Fruit fly (Drosophila melanogaster) whole organism, wandering third instar larva: ENCODE measurements around the gene ph-p.

ENCODE experiments used
- CrebA ChIP-seq: fragments of 200-800 bp; sonication (Bioruptor generic); optimal IDR thresholded peaks from 2 replicates; lab custom pipeline; 2016; ENCODE audit warnings: missing biosample characterization, mild to moderate bottlenecking, missing genetic modification characterization, borderline replicate concordance
- Dfd ChIP-seq: fragments of >200 bp; optimal IDR thresholded peaks from 2 replicates; lab custom pipeline; 2017; ENCODE audit warnings: missing biosample characterization, missing genetic modification characterization
- Dif ChIP-seq: fragments of 200-275, 200-300 bp; sonication (Bioruptor generic); optimal IDR thresholded peaks from 2 replicates; lab custom pipeline; 2018; ENCODE audit warnings: missing biosample characterization, missing genetic modification characterization; ENCODE audit not compliant: partially characterized antibody
- Hnf4 ChIP-seq: fragments of 200-800 bp; sonication (Bioruptor generic); optimal IDR thresholded peaks from 2 replicates; lab custom pipeline; 2016; ENCODE audit warnings: missing biosample characterization, mild to moderate bottlenecking, missing genetic modification characterization
- Hr78 ChIP-seq: fragments of >200 bp; optimal IDR thresholded peaks from 2 replicates; lab custom pipeline; 2017; ENCODE audit warnings: missing biosample characterization, missing genetic modification characterization
- Jra ChIP-seq: sonication (Bioruptor generic); optimal IDR thresholded peaks from 2 replicates; lab custom pipeline; 2016; ENCODE audit warnings: missing biosample characterization, missing genetic modification characterization
- Myc ChIP-seq: fragments of >200 bp; optimal IDR thresholded peaks from 2 replicates; lab custom pipeline; 2017
- OdsH ChIP-seq: fragments of 200-800 bp; sonication (Bioruptor generic); optimal IDR thresholded peaks from 2 replicates; lab custom pipeline; 2016; ENCODE audit warnings: missing biosample characterization, mild to moderate bottlenecking, missing genetic modification characterization
- brk ChIP-seq: fragments of 200-800 bp; sonication (Bioruptor generic); optimal IDR thresholded peaks from 2 replicates; lab custom pipeline; 2016; ENCODE audit warnings: missing biosample characterization, mild to moderate bottlenecking, missing genetic modification characterization
- lola ChIP-seq: fragments of >200 bp; optimal IDR thresholded peaks from 2 replicates; lab custom pipeline; 2017; ENCODE audit warnings: missing biosample characterization, missing genetic modification characterization
- tai ChIP-seq: sonication (Bioruptor generic); optimal IDR thresholded peaks from 2 replicates; lab custom pipeline; 2016; ENCODE audit warnings: missing biosample characterization, missing genetic modification characterization
- usp ChIP-seq: fragments of >200 bp; optimal IDR thresholded peaks from 2 replicates; lab custom pipeline; 2017; ENCODE audit warnings: missing biosample characterization, missing genetic modification characterization

dm6 chrX:2083109-2083508 lies 55.1 kb downstream of the ph-p start:
- TF ChIP-seq Hr78 (GFP tag; lab: Kevin White, UChicago) (no peak), brk (GFP tag; lab: Kevin White, UChicago) (no peak), OdsH (GFP tag; lab: Kevin White, UChicago) (peak; percentile 86), Myc (no peak), usp (GFP tag; lab: Kevin White, UChicago) (no peak), Dfd (no peak), Hnf4 (peak; percentile 92), lola (GFP tag; lab: Kevin White, UChicago) (no peak), tai (GFP tag; lab: Kevin White, UChicago) (no peak), Dif (GFP tag; lab: Kevin White, UChicago) (no peak), CrebA (GFP tag; lab: Kevin White, UChicago) (no peak), Jra (peak; percentile 44)
